Fruit fly (Drosophila melanogaster): ENCODE data around the gene CG43219.

Gene CG43219

DNA sequence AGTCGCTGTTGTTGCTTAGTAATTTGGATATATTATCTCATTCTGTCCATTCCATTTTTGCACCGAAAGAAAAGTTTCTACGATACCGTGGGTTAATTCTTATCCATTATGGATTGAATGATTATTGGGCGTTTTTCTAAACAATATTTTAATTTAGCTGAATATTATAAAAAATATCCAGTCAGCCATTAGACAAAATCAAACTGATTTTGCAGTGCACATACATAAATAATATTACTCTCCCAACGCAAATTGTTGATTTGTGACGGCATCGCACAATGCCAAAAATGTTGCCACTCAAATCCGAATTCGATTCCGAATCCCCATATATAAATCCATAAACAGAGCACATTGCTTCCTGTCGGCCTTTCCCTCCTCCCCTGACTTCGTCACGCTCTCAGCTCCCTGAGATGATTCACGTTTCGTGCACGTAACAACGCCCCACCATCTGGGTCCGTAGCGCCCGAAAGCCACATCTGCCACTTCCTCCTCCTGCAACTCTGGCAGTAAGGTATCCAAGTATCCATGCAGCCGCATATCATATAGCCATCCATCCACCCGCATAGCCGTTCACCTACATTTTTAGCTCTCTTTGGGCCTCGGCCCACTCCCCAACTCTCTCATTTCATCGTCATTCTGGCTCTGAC, 43.1 kb upstream of the CG43219 start (continued):
- TF ChIP-seq ind (GFP tag; optimal IDR thresholded peaks at IDR 0.05) (peak; percentile 59), CG4282 (GFP tag; optimal IDR thresholded peaks at IDR 0.05) (no peak), sqz (GFP tag; optimal IDR thresholded peaks at IDR 0.05) (no peak), CG1024 (GFP tag; IDR thresholded peaks at IDR 0.05) (peak; percentile 32; the same call in 1 of the 2 replicates), crc (GFP tag; optimal IDR thresholded peaks at IDR 0.05) (no peak), fru (optimal IDR thresholded peaks at IDR 0.05) (no peak), CG12155 (GFP tag; optimal IDR thresholded peaks at IDR 0.05) (peak; percentile 73), CG2199 (GFP tag; IDR thresholded peaks at IDR 0.05) (no peak), CG17385 (GFP tag; optimal IDR thresholded peaks at IDR 0.05) (no peak), Nf-YA (GFP tag; IDR thresholded peaks at IDR 0.05) (peak; percentile 53), Oli (tag; optimal IDR thresholded peaks at IDR 0.05) (peak; percentile 52), Ets97D (GFP tag; optimal IDR thresholded peaks at IDR 0.05) (no peak), CG4730 (GFP tag; IDR thresholded peaks at IDR 0.05) (peak; percentile 53; the same call in 1 of the 2 replicates), repo (GFP tag; optimal IDR thresholded peaks at IDR 0.05) (no peak), ham (GFP tag; IDR thresholded peaks at IDR 0.05) (no peak; the same call in 1 of the 2 replicates), Dref (GFP tag; IDR thresholded peaks at IDR 0.05) (no peak), NfI (GFP tag; optimal IDR thresholded peaks at IDR 0.05) (peak; percentile 61), CG14667 (GFP tag; IDR thresholded peaks at IDR 0.05) (peak; percentile 57), CG3163 (GFP tag; optimal IDR thresholded peaks at IDR 0.05) (no peak), Side (GFP tag; optimal IDR thresholded peaks at IDR 0.05) (no peak), E2f2 (GFP tag; IDR thresholded peaks at IDR 0.05) (no peak), zen (tag; optimal IDR thresholded peaks at IDR 0.05) (peak; percentile 10), Fer3 (tag; optimal IDR thresholded peaks at IDR 0.05) (peak; percentile 83), Gsc (GFP tag; IDR thresholded peaks at IDR 0.05) (no peak), knrl (GFP tag; IDR thresholded peaks at IDR 0.05; ENCODE audit: partially characterized antibody) (no peak), CG13894 (tag; optimal IDR thresholded peaks at IDR 0.05) (peak; percentile 47), zf30C (GFP tag; optimal IDR thresholded peaks at IDR 0.05) (peak; percentile 9), CG2120 (GFP tag; optimal IDR thresholded peaks at IDR 0.05) (peak; percentile 93), CG17359 (tag; optimal IDR thresholded peaks at IDR 0.05) (peak; percentile 49), Dfd (GFP tag; optimal IDR thresholded peaks at IDR 0.05) (no peak), Optix (GFP tag; IDR thresholded peaks at IDR 0.05) (no peak), Mad (GFP tag; optimal IDR thresholded peaks at IDR 0.05) (peak; percentile 48), CG17186 (GFP tag; optimal IDR thresholded peaks at IDR 0.05) (no peak), CG31224 (GFP tag; IDR thresholded peaks at IDR 0.05) (peak; percentile 70), crol (GFP tag; IDR thresholded peaks at IDR 0.05) (peak; percentile 74), E2f1 (GFP tag; IDR thresholded peaks at IDR 0.05) (peak; percentile 68), CG7786 (GFP tag; optimal IDR thresholded peaks at IDR 0.05) (peak; percentile 55), HHEX (GFP tag; optimal IDR thresholded peaks at IDR 0.05) (peak; percentile 66), CG10274 (GFP tag; optimal IDR thresholded peaks at IDR 0.05) (peak; percentile 78), CG6791 (GFP tag; IDR thresholded peaks at IDR 0.05; ENCODE audit: partially characterized antibody) (no peak), sima (GFP tag; optimal IDR thresholded peaks at IDR 0.05) (no peak), Drgx (GFP tag; IDR thresholded peaks at IDR 0.05) (peak; percentile 71), Dip3 (GFP tag; optimal IDR thresholded peaks at IDR 0.05) (peak; percentile 57), CG14014 (GFP tag; IDR thresholded peaks at IDR 0.05) (peak; percentile 80), Elba2 (GFP tag; optimal IDR thresholded peaks at IDR 0.05) (no peak), da (GFP tag; optimal IDR thresholded peaks at IDR 0.05) (no peak), CG3726 (GFP tag; IDR thresholded peaks at IDR 0.05) (0 out of 3 replicates have a peak, but pooled peaks have one; percentile 18), CTCF (GFP tag; optimal IDR thresholded peaks at IDR 0.05) (no peak), CG42726 (GFP tag; IDR thresholded peaks at IDR 0.05; ENCODE audit: partially characterized antibody) (no peak), CG11723 (GFP tag; optimal IDR thresholded peaks at IDR 0.05) (no peak), CG1602 (GFP tag; optimal IDR thresholded peaks at IDR 0.05) (peak; percentile 40), CG7556 (GFP tag; optimal IDR thresholded peaks at IDR 0.05) (peak; percentile 66)

All from whole organism, embryonic.